Worm (Caenorhabditis elegans): Measurements from ENCODE around the gene xbx-3.

- no peak for TF ChIP-seq pag-3 (tag; optimal IDR thresholded peaks at IDR 0.05; ENCODE audit: borderline replicate concordance, insufficient read depth)
- TF ChIP-seq nhr-76 (tag; optimal IDR thresholded peaks at IDR 0.05) = no peak
- TF ChIP-seq egl-27 (tag; optimal IDR thresholded peaks at IDR 0.05) = no peak
- TF ChIP-seq lir-3 (tag; optimal IDR thresholded peaks at IDR 0.05; ENCODE audit: poor library complexity) = no peak
- TF ChIP-seq nhr-28 (tag; optimal IDR thresholded peaks at IDR 0.05) = no peak
- TF ChIP-seq nhr-77 (tag; optimal IDR thresholded peaks at IDR 0.05) = no peak
Observed at ce11 chrIII:10010117-10010516, 25.6 kb upstream of the xbx-3 start, which contains the start of gene fbxa-155.
